Fruit fly (Drosophila melanogaster) whole organism, embryonic: ENCODE data around the gene mRpS2.
A peak's percentile ranks its signal among the peaks of the same experiment; 100 is the strongest.

Experiments
- CG10565 ChIP-seq: fragments of 200-800 bp; sonication (Bioruptor generic); optimal IDR thresholded peaks from 3 replicates; lab custom pipeline; 2016; ENCODE audit warnings: missing biosample characterization, mild to moderate bottlenecking, missing genetic modification characterization
- CG12155 ChIP-seq: fragments of 200-800 bp; sonication (Bioruptor generic); optimal IDR thresholded peaks from 3 replicates; lab custom pipeline; 2016; ENCODE audit warnings: missing biosample characterization, missing genetic modification characterization
- CG12659 ChIP-seq: fragments of 200-800 bp; sonication (Bioruptor generic); optimal IDR thresholded peaks from 3 replicates; lab custom pipeline; 2017; ENCODE audit warnings: mild to moderate bottlenecking, missing biosample characterization, missing genetic modification reagents, missing genetic modification characterization
- CG12942 ChIP-seq: fragments of 200-800 bp; sonication (Bioruptor generic); optimal IDR thresholded peaks from 3 replicates; lab custom pipeline; 2016; ENCODE audit warnings: missing biosample characterization, missing genetic modification characterization
- CG13123 ChIP-seq: fragments of 200-800 bp; sonication (Bioruptor generic); optimal IDR thresholded peaks from 2 replicates; lab custom pipeline; 2016; ENCODE audit warnings: missing biosample characterization, missing genetic modification characterization
- CG13775 ChIP-seq: fragments of 200-800 bp; sonication (Bioruptor generic); optimal IDR thresholded peaks from 3 replicates; lab custom pipeline; 2017; ENCODE audit warnings: missing biosample characterization, mild to moderate bottlenecking, missing genetic modification characterization
- CG15269 ChIP-seq: fragments of 200-800 bp; sonication (Bioruptor generic); optimal IDR thresholded peaks from 2 replicates; lab custom pipeline; 2018; ENCODE audit warnings: missing biosample characterization, mild to moderate bottlenecking, missing genetic modification characterization, moderate library complexity
- CG17359 ChIP-seq: fragments of 200-800 bp; sonication (Bioruptor generic); optimal IDR thresholded peaks from 3 replicates; lab custom pipeline; 2018; ENCODE audit warnings: missing biosample characterization, mild to moderate bottlenecking, missing genetic modification characterization, moderate library complexity
- CG17361 ChIP-seq: fragments of 200-800 bp; sonication (Bioruptor generic); IDR thresholded peaks from 3 replicates; pipeline ENCODE4 v1.3.6; 2022; ENCODE audit warnings: missing biosample characterization, missing genetic modification characterization
- CG18619 ChIP-seq: fragments of 200-800 bp; sonication (Bioruptor generic); optimal IDR thresholded peaks from 3 replicates; lab custom pipeline; 2017; ENCODE audit warnings: missing biosample characterization, mild to moderate bottlenecking, missing genetic modification characterization
- CG31365 ChIP-seq: fragments of 200-800 bp; sonication (Bioruptor generic); optimal IDR thresholded peaks from 2 replicates; lab custom pipeline; 2018; ENCODE audit warnings: missing biosample characterization, mild to moderate bottlenecking, missing genetic modification characterization
- CG34376 ChIP-seq: fragments of 200-800 bp; sonication (Bioruptor generic); optimal IDR thresholded peaks from 2 replicates; lab custom pipeline; 2018; ENCODE audit warnings: missing biosample characterization, mild to moderate bottlenecking, missing genetic modification characterization
- CG3847 ChIP-seq: fragments of 200-800 bp; sonication (Bioruptor generic); IDR thresholded peaks from 2 replicates; pipeline ENCODE4 v1.3.6; 2022; ENCODE audit warnings: missing biosample characterization, missing genetic modification characterization
- CG4617 ChIP-seq: fragments of 200-800 bp; sonication (Bioruptor generic); optimal IDR thresholded peaks from 3 replicates; lab custom pipeline; 2016; ENCODE audit warnings: missing biosample characterization, missing genetic modification characterization, borderline replicate concordance
- CG8089 ChIP-seq: fragments of 200-800 bp; sonication (Bioruptor generic); optimal IDR thresholded peaks from 3 replicates; lab custom pipeline; 2016; ENCODE audit warnings: missing biosample characterization, missing genetic modification characterization
- CG8359 ChIP-seq: fragments of 200-800 bp; sonication (Bioruptor generic); optimal IDR thresholded peaks from 2 replicates; lab custom pipeline; 2017; ENCODE audit warnings: missing biosample characterization, mild to moderate bottlenecking, missing genetic modification characterization, borderline replicate concordance
- CTCF ChIP-seq: fragments of 200-800 bp; sonication (Bioruptor generic); optimal IDR thresholded peaks from 2 replicates; lab custom pipeline; 2017; ENCODE audit warnings: missing biosample characterization, mild to moderate bottlenecking, missing genetic modification characterization, moderate library complexity
- Dip3 ChIP-seq: fragments of 200-800 bp; sonication (Bioruptor generic); optimal IDR thresholded peaks from 3 replicates; lab custom pipeline; 2016; ENCODE audit warnings: missing biosample characterization, missing genetic modification characterization
- Drgx ChIP-seq: fragments of 200-800 bp; sonication (Bioruptor generic); IDR thresholded peaks from 2 replicates; pipeline ENCODE4 v1.3.6; 2022; ENCODE audit warnings: missing biosample characterization, missing genetic modification characterization
- Gug ChIP-seq: fragments of 200-800 bp; sonication (Bioruptor generic); IDR thresholded peaks from 4 replicates; pipeline ENCODE4 v1.3.6; 2022; ENCODE audit warnings: missing biosample characterization, missing genetic modification characterization
- HHEX ChIP-seq: fragments of 200-800 bp; sonication (Bioruptor generic); optimal IDR thresholded peaks from 3 replicates; lab custom pipeline; 2017; ENCODE audit warnings: missing biosample characterization, mild to moderate bottlenecking, missing genetic modification characterization, missing genetic modification reagents
- HLH4C ChIP-seq: fragments of 200-800 bp; sonication (Bioruptor generic); IDR thresholded peaks from 3 replicates; pipeline ENCODE4 v1.3.6; 2022; ENCODE audit warnings: missing biosample characterization, missing genetic modification characterization; ENCODE audit not compliant: partially characterized antibody
- Hey ChIP-seq: fragments of 200-800 bp; sonication (Bioruptor generic); optimal IDR thresholded peaks from 3 replicates; lab custom pipeline; 2018; ENCODE audit warnings: missing biosample characterization, mild to moderate bottlenecking, missing genetic modification characterization
- HmgD ChIP-seq: fragments of 200-800 bp; sonication (Bioruptor generic); optimal IDR thresholded peaks from 3 replicates; lab custom pipeline; 2016; ENCODE audit warnings: missing biosample characterization, missing genetic modification characterization
- Med ChIP-seq: fragments of 200-800 bp; sonication (Bioruptor generic); peaks from one replicate; lab custom pipeline; 2016; ENCODE audit warnings: missing biosample characterization, missing genetic modification characterization, mild to moderate bottlenecking, inconsistent platforms, moderate library complexity
- Neu2 ChIP-seq: fragments of 200-800 bp; sonication (Bioruptor generic); optimal IDR thresholded peaks from 3 replicates; lab custom pipeline; 2016; ENCODE audit warnings: missing biosample characterization, missing genetic modification characterization, borderline replicate concordance
- Nf-YC ChIP-seq: fragments of 200-800 bp; optimal IDR thresholded peaks from 3 replicates; lab custom pipeline; 2019; ENCODE audit warnings: missing biosample characterization, mild to moderate bottlenecking, missing genetic modification characterization, moderate library complexity
- Pdp1 ChIP-seq, 2 experiments: fragments of 200-800 bp; sonication (Bioruptor generic); optimal IDR thresholded peaks; 3 replicates each; lab custom pipeline; 2016; ENCODE audit warnings: missing biosample characterization in 2 of 2, missing genetic modification characterization in 2 of 2, mild to moderate bottlenecking in 1 of 2, moderate library complexity in 1 of 2
- Ssrp ChIP-seq: fragments of 200-800 bp; sonication (Bioruptor generic); optimal IDR thresholded peaks from 2 replicates; lab custom pipeline; 2018; ENCODE audit warnings: missing biosample characterization, mild to moderate bottlenecking, missing genetic modification characterization, moderate library complexity
- Xrp1 ChIP-seq: fragments of 200-800 bp; sonication (Bioruptor generic); IDR thresholded peaks from 2 replicates; pipeline ENCODE4 v1.3.6; 2022; ENCODE audit warnings: missing biosample characterization, missing genetic modification characterization
- dan ChIP-seq: fragments of 200-800 bp; sonication (Bioruptor generic); IDR thresholded peaks from 2 replicates; pipeline ENCODE4 v1.3.6; 2022; ENCODE audit warnings: missing biosample characterization, missing genetic modification characterization
- ewg ChIP-seq: fragments of 200-800 bp; sonication (Bioruptor generic); optimal IDR thresholded peaks from 3 replicates; lab custom pipeline; 2017; ENCODE audit warnings: mild to moderate bottlenecking, missing biosample characterization, missing genetic modification reagents, missing genetic modification characterization
- ftz-f1 ChIP-seq: fragments of 200-800 bp; sonication (Bioruptor generic); optimal IDR thresholded peaks from 2 replicates; lab custom pipeline; 2016; ENCODE audit warnings: missing biosample characterization, missing genetic modification characterization
- gem ChIP-seq: fragments of 200-800 bp; sonication (Bioruptor generic); optimal IDR thresholded peaks from 2 replicates; lab custom pipeline; 2019; ENCODE audit warnings: missing biosample characterization, mild to moderate bottlenecking, missing genetic modification characterization, moderate library complexity
- gsb-n ChIP-seq: fragments of 200-800 bp; sonication (Bioruptor generic); optimal IDR thresholded peaks from 3 replicates; lab custom pipeline; 2018; ENCODE audit warnings: missing biosample characterization, mild to moderate bottlenecking, missing genetic modification characterization
- h ChIP-seq: fragments of >200 bp; optimal IDR thresholded peaks from 2 replicates; lab custom pipeline; 2017
- ind ChIP-seq: fragments of 200-800 bp; sonication (Bioruptor generic); optimal IDR thresholded peaks from 3 replicates; lab custom pipeline; 2016; ENCODE audit warnings: missing biosample characterization, missing genetic modification characterization
- nau ChIP-seq: fragments of 200-800 bp; sonication (Bioruptor generic); optimal IDR thresholded peaks from 3 replicates; lab custom pipeline; 2017; ENCODE audit warnings: missing biosample characterization, mild to moderate bottlenecking, missing genetic modification characterization, missing genetic modification reagents
- pfk ChIP-seq: fragments of 200-800 bp; sonication (Bioruptor generic); optimal IDR thresholded peaks from 2 replicates; lab custom pipeline; 2018; ENCODE audit warnings: missing biosample characterization, mild to moderate bottlenecking, missing genetic modification characterization, moderate library complexity
- salm ChIP-seq: fragments of 200-800 bp; sonication (Bioruptor generic); optimal IDR thresholded peaks from 2 replicates; lab custom pipeline; 2018; ENCODE audit warnings: missing biosample characterization, mild to moderate bottlenecking, missing genetic modification characterization
- schlank ChIP-seq: fragments of 200-800 bp; sonication (Bioruptor generic); optimal IDR thresholded peaks from 2 replicates; lab custom pipeline; 2018; ENCODE audit warnings: missing biosample characterization, mild to moderate bottlenecking, missing genetic modification characterization
- sens ChIP-seq: fragments of 200-800 bp; sonication (Bioruptor generic); peaks from one replicate; lab custom pipeline; 2016; ENCODE audit warnings: missing biosample characterization, missing genetic modification characterization
- shn ChIP-seq: fragments of 200-800 bp; sonication (Bioruptor generic); optimal IDR thresholded peaks from 3 replicates; lab custom pipeline; 2016; ENCODE audit warnings: missing biosample characterization, missing genetic modification characterization
- sna ChIP-seq: fragments of 200-800 bp; sonication (Bioruptor generic); IDR thresholded peaks from 2 replicates; pipeline ENCODE4 v1.3.6; 2022; ENCODE audit warnings: missing biosample characterization, missing genetic modification characterization; ENCODE audit not compliant: partially characterized antibody
- tll ChIP-seq, 2 experiments: fragments of 200-800 bp in 1 of 2; fragments of >200 bp in 1 of 2; sonication (Bioruptor generic) in 1 of 2; optimal IDR thresholded peaks; 2 replicates each; lab custom pipeline; 2017 to 2019; ENCODE audit warnings: missing biosample characterization in 2 of 2, missing genetic modification characterization in 2 of 2, mild to moderate bottlenecking in 1 of 2, moderate library complexity in 1 of 2
- tna ChIP-seq: fragments of 200-800 bp; sonication (Bioruptor generic); IDR thresholded peaks from 2 replicates; pipeline ENCODE4 v1.3.6; 2022; ENCODE audit warnings: missing biosample characterization, missing genetic modification characterization; ENCODE audit not compliant: partially characterized antibody
- trem ChIP-seq: fragments of 200-800 bp; optimal IDR thresholded peaks from 3 replicates; lab custom pipeline; 2019; ENCODE audit warnings: missing biosample characterization, mild to moderate bottlenecking, missing genetic modification characterization, moderate library complexity
- unc-4 ChIP-seq: fragments of 200-800 bp; sonication (Bioruptor generic); IDR thresholded peaks from 2 replicates; pipeline ENCODE4 v1.3.6; 2022; ENCODE audit warnings: missing biosample characterization, missing genetic modification characterization; ENCODE audit not compliant: partially characterized antibody
- zfh2 ChIP-seq: fragments of 200-800 bp; sonication (Bioruptor generic); optimal IDR thresholded peaks from 2 replicates; lab custom pipeline; 2016; ENCODE audit warnings: missing biosample characterization, missing genetic modification characterization

The mRpS2 gene

dm6 chr2L:4810697-4811490 is 39.3 kb downstream of the mRpS2 start (continued):
- TF ChIP-seq pfk (GFP tag; lab: Kevin White, UChicago) = no peak
- TF ChIP-seq gem (tag; lab: Kevin White, UChicago) = peak; percentile 85
- no peak for TF ChIP-seq Drgx
- peak; percentile 61 for TF ChIP-seq CG3847 (GFP tag; lab: Robert Waterston, UW)
- TF ChIP-seq Nf-YC = no peak
- TF ChIP-seq Dip3 = peak; percentile 19
- TF ChIP-seq Xrp1 (GFP tag; lab: Robert Waterston, UW) = peak; percentile 30; the same call in 1 of the 2 replicates
- TF ChIP-seq trem (tag; lab: Kevin White, UChicago) = no peak
- TF ChIP-seq HmgD (GFP tag; lab: Kevin White, UChicago) = no peak
- TF ChIP-seq dan (GFP tag; lab: Robert Waterston, UW) = no peak
- peak; percentile 39 to 40 for TF ChIP-seq Pdp1 (GFP tag; optimal IDR thresholded peaks at IDR 0.05; lab: Kevin White, UChicago)
- peak; percentile 21 for TF ChIP-seq zfh2 (GFP tag; lab: Kevin White, UChicago)
- no peak for TF ChIP-seq schlank (tag; lab: Kevin White, UChicago)
- peak; percentile 56 for TF ChIP-seq HHEX
- TF ChIP-seq CG15269 (tag; lab: Kevin White, UChicago) = peak; percentile 68
- peak; percentile 40 for TF ChIP-seq CG12942 (GFP tag; lab: Kevin White, UChicago)
- peak; percentile 89 for TF ChIP-seq CG17361 (GFP tag; lab: Robert Waterston, UW)
- no peak for TF ChIP-seq tna
- no peak for TF ChIP-seq CG13123 (GFP tag; lab: Kevin White, UChicago)
- peak; percentile 79 for TF ChIP-seq CG12659
- TF ChIP-seq gsb-n = peak; percentile 16
- no peak for TF ChIP-seq CG34376 (GFP tag; lab: Kevin White, UChicago)
- TF ChIP-seq shn = peak; percentile 50
- no peak for TF ChIP-seq salm (tag; lab: Kevin White, UChicago)
- TF ChIP-seq CG8089 (GFP tag; lab: Kevin White, UChicago) = no peak
- no peak for TF ChIP-seq CTCF (GFP tag; lab: Kevin White, UChicago)
- TF ChIP-seq sens = peak; percentile 92
- TF ChIP-seq Ssrp (tag; lab: Kevin White, UChicago) = peak; percentile 67
- peak; percentile 27 for TF ChIP-seq ewg (GFP tag; lab: Kevin White, UChicago)
- TF ChIP-seq ind (GFP tag; lab: Kevin White, UChicago) = peak; percentile 31
- TF ChIP-seq CG4617 = no peak
- TF ChIP-seq nau (GFP tag; lab: Kevin White, UChicago) = no peak
- TF ChIP-seq Neu2 = no peak
- peak; percentile 81 for TF ChIP-seq CG13775
- TF ChIP-seq Med (GFP tag; lab: Kevin White, UChicago) = peak; percentile 51
- TF ChIP-seq CG12155 = peak; percentile 40
- no peak for TF ChIP-seq h
- TF ChIP-seq Gug = no peak
- TF ChIP-seq Hey (tag; lab: Kevin White, UChicago) = no peak
- peak; percentile 1 for TF ChIP-seq CG8359 (GFP tag; lab: Kevin White, UChicago)
- TF ChIP-seq CG10565 (GFP tag; lab: Kevin White, UChicago) = no peak
- TF ChIP-seq CG18619 (GFP tag; lab: Kevin White, UChicago) = peak; percentile 81
- no peak for TF ChIP-seq ftz-f1 (GFP tag; lab: Kevin White, UChicago)
- TF ChIP-seq tll (GFP tag; optimal IDR thresholded peaks at IDR 0.05; lab: Kevin White, UChicago) = no peak
- TF ChIP-seq HLH4C = no peak
- no peak for TF ChIP-seq unc-4 (GFP tag; lab: Robert Waterston, UW)
- no peak for TF ChIP-seq CG31365 (tag; lab: Kevin White, UChicago)
- peak; percentile 25 for TF ChIP-seq CG17359
- no peak for TF ChIP-seq sna (GFP tag; lab: Robert Waterston, UW)
